Fruit fly (Drosophila melanogaster): ENCODE measurements around the gene AANATL2.

The AANATL2 gene

DNA sequence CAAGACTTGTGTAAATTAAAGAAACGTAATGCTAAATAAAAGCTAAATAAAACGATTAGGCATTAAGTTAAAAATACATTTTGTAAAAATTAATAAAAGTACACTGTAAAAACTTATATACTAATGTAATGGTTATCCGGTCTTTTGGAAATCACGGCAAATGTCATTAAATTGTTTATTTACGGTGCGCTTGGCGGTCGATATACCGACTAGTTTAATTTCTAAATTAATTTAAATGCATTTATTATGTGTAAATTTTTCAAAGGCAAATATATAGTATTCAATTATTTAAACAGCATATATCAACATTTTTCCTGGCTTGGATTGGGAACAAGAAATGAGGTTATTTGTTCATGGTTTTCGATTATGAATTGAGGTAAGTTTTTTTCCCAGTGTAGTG is 44.8 kb upstream of the AANATL2 start (continued):
- TF ChIP-seq eyg (GFP tag; optimal IDR thresholded peaks at IDR 0.05) (no peak), tio (GFP tag; optimal IDR thresholded peaks at IDR 0.05) (peak; percentile 27), CG6654 (GFP tag; optimal IDR thresholded peaks at IDR 0.05) (no peak), p53 (GFP tag; optimal IDR thresholded peaks at IDR 0.05) (no peak), gro (GFP tag; optimal IDR thresholded peaks at IDR 0.05) (no peak), repo (GFP tag; optimal IDR thresholded peaks at IDR 0.05) (no peak), da (GFP tag; optimal IDR thresholded peaks at IDR 0.05) (no peak), gsb (GFP tag; IDR thresholded peaks at IDR 0.05) (no peak), CG1233 (GFP tag; optimal IDR thresholded peaks at IDR 0.05) (no peak), pnt (GFP tag; optimal IDR thresholded peaks at IDR 0.05) (no peak), Med (GFP tag) (no peak), aop (GFP tag; IDR thresholded peaks at IDR 0.05) (no peak), unpg (GFP tag; optimal IDR thresholded peaks at IDR 0.05) (peak; percentile 5), sc (optimal IDR thresholded peaks at IDR 0.05) (no peak), sc (GFP tag; optimal IDR thresholded peaks at IDR 0.05) (peak; percentile 2), CG2120 (GFP tag; optimal IDR thresholded peaks at IDR 0.05) (no peak), CG4707 (GFP tag; optimal IDR thresholded peaks at IDR 0.05) (no peak), CG31441 (GFP tag; IDR thresholded peaks at IDR 0.05) (peak; percentile 26; the same call in 1 of the 2 replicates), chif (GFP tag; optimal IDR thresholded peaks at IDR 0.05) (peak in 1 of 2 experiments; percentile 13), CG4424 (GFP tag; optimal IDR thresholded peaks at IDR 0.05) (peak; percentile 33), Fer2 (tag; optimal IDR thresholded peaks at IDR 0.05) (no peak), scrt (GFP tag; optimal IDR thresholded peaks at IDR 0.05) (no peak), CG9727 (GFP tag; optimal IDR thresholded peaks at IDR 0.05) (peak; percentile 18), BtbVII (GFP tag; optimal IDR thresholded peaks at IDR 0.05) (no peak), CG12219 (GFP tag; optimal IDR thresholded peaks at IDR 0.05) (no peak), grn (GFP tag; optimal IDR thresholded peaks at IDR 0.05) (no peak), sd (tag; optimal IDR thresholded peaks at IDR 0.05) (no peak), fd64A (GFP tag; optimal IDR thresholded peaks at IDR 0.05) (no peak), Abd-B (GFP tag; optimal IDR thresholded peaks at IDR 0.05) (no peak), pan (optimal IDR thresholded peaks at IDR 0.05) (no peak), pan (GFP tag; optimal IDR thresholded peaks at IDR 0.05 in 1 of 2, IDR thresholded peaks at IDR 0.05 in 1 of 2) (no peak), sim (GFP tag; IDR thresholded peaks at IDR 0.05) (no peak), klu (GFP tag; IDR thresholded peaks at IDR 0.05) (no peak), Bgb (GFP tag; IDR thresholded peaks at IDR 0.05; ENCODE audit: partially characterized antibody) (no peak), CG9437 (GFP tag; optimal IDR thresholded peaks at IDR 0.05) (peak; percentile 22), cas (GFP tag; IDR thresholded peaks at IDR 0.05) (no peak), Jarid2 (GFP tag; optimal IDR thresholded peaks at IDR 0.05) (no peak), CG32772 (GFP tag; IDR thresholded peaks at IDR 0.05) (no peak), chinmo (GFP tag; IDR thresholded peaks at IDR 0.05; ENCODE audit: partially characterized antibody) (no peak), CG1647 (GFP tag; optimal IDR thresholded peaks at IDR 0.05) (no peak), Atf3 (GFP tag; optimal IDR thresholded peaks at IDR 0.05) (no peak), CG2678 (tag; optimal IDR thresholded peaks at IDR 0.05) (peak; percentile 7), ac (GFP tag; optimal IDR thresholded peaks at IDR 0.05) (no peak), ems (GFP tag; optimal IDR thresholded peaks at IDR 0.05) (no peak), CG13424 (tag; optimal IDR thresholded peaks at IDR 0.05) (peak; percentile 28), Opbp (GFP tag; IDR thresholded peaks at IDR 0.05; ENCODE audit: partially characterized antibody) (no peak), CG15011 (GFP tag; optimal IDR thresholded peaks at IDR 0.05) (no peak), CG13123 (GFP tag; optimal IDR thresholded peaks at IDR 0.05) (no peak), amos (GFP tag; IDR thresholded peaks at IDR 0.05; ENCODE audit: partially characterized antibody) (no peak), CG3163 (GFP tag; optimal IDR thresholded peaks at IDR 0.05) (no peak), pho (GFP tag; optimal IDR thresholded peaks at IDR 0.05) (no peak), CG9797 (GFP tag; optimal IDR thresholded peaks at IDR 0.05) (no peak)

Measured in whole organism, embryonic.